Fruit fly (Drosophila melanogaster): ENCODE data around the gene CG32817.

CG32817 gene

DNA sequence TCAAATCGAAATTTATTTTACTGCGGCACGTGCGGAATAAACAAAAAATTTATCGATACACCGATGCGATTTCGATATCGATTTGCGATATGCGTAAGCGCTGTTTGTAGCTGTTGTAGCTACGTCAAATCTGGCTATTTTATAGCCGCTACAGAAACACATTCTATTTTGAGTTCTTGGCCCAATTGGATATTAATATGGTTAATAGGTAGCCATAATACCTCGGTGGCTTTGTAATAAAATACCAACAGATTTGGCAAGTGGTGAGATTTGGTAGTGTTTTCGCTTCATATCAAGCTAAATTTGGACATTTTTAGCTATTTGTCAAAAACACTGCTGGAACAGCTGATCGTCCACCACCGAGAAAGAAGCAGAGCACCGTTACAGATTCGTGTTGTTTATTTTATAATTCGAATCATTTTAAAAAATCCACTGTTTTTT is 8.7 kb downstream of the CG32817 start, which contains the start of the genes CG18273 and CG3156:
Gene CG18273, minus strand, starts transcription at position 65 of the 441 bp plus-strand sequence.
Gene CG3156, plus strand, starts transcription at position 362 of the 441 bp plus-strand sequence.
- TF ChIP-seq CG17801 (GFP tag; optimal IDR thresholded peaks at IDR 0.05; ENCODE audit: partially characterized antibody) = peak; percentile 41

DNA sequence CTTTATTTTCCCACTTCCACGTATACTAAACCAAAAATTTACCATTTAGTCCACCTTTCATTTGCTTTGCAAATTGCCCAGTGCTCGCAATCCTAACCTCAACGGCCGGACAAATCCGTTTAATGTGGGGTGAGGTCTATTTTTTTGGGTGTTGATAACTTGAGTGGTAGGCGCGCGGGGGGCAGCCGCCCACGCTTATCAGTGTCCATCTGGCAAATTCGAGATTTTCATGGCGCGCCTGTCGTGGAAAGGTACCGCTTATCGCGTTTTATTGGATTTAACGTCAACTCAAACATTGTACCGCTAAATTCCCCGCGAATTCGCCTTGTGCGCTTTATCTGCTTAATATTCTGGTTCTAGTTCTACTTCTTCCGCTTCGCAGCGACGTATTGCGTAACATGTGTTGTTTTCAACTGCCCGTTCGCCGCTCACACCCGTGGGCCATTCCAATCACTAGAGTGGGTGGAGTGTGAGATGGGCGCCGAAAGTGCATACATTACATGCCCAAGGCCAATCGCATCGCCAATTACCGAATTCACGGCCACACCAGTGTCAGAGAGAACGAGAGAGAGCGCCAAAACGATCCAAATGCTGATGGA is 13.9 kb downstream of the CG32817 start:
- no peak for TF ChIP-seq CG17801 (GFP tag; optimal IDR thresholded peaks at IDR 0.05; ENCODE audit: partially characterized antibody)

dm6 chrX:493445-494190 is 14.8 kb downstream of the CG32817 start, which contains the start of gene CG17896:
Gene CG17896, minus strand, starts transcription at chrX:493495.
- peak; percentile 97 for TF ChIP-seq CG17801 (GFP tag; optimal IDR thresholded peaks at IDR 0.05; ENCODE audit: partially characterized antibody)

dm6 chrX:494191-494554 is 15.3 kb downstream of the CG32817 start:
- TF ChIP-seq CG17801 (GFP tag; optimal IDR thresholded peaks at IDR 0.05; ENCODE audit: partially characterized antibody) = no peak

DNA sequence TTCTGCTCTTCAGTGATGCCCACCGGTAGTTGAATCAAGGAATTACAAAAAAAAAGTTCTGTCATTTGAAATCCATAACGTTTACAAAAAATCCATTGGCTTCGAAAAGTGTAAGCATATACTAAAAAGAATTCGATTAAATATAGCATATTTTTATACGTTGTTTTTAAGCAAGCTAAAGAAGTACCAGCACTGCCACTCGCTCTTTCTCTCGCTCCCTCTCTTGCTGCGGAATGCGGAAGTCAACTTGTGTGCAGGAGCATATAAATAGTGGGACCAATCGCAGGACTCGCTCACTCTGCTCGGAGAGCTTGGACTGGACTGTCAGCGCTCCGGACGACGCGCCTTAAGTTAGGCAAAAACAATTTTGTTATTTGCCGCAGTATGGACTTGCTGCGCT is 15.7 kb downstream of the CG32817 start, which contains the start of gene CG17778:
Gene CG17778, plus strand, starts transcription at position 8 of the 400 bp plus-strand sequence.
- TF ChIP-seq CG17801 (GFP tag; optimal IDR thresholded peaks at IDR 0.05; ENCODE audit: partially characterized antibody) = no peak

DNA sequence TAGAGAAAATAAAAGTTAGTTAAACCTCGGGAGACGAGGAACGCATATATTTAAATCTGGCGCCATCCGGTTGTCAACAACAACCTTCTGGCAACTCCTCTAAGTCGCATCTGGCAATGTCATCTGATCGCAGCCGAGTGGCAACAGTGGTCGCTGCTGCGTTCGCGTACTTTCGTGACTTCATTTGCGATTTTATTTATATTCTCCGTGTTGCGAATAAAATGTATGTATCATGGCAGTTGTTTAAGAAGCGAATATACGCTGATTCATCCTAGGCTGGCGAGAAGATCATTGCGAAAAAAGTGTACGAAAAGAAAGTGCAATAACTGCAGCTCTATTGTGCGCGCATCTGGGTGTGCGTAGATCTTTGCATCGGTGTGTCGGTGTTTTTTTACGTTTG is 17.5 kb downstream of the CG32817 start, which contains the start of gene svr:
Gene svr, plus strand, starts transcription at position 121 of the 400 bp plus-strand sequence.
- peak; percentile 48 for TF ChIP-seq CG17801 (GFP tag; optimal IDR thresholded peaks at IDR 0.05; ENCODE audit: partially characterized antibody)

DNA sequence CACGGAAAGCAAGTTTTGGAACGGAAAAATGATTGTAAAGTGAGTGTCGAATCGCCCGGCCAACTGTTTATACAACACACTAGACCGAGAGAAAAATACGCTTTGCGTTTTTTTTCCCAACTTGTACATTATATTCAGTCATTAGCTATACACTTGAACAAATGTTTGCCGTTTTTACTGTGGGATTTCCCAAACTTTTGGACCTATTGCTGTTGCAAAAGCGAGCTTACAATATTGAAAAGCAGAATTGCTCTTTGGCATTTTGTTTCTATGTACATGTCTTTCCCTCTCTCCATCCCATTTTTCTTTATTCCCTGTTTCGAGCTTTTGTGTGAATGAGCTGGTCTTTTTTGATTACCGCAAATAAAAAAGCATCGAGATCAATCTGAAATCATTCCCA is 18.6 kb downstream of the CG32817 start:
- no peak for TF ChIP-seq CG17801 (GFP tag; optimal IDR thresholded peaks at IDR 0.05; ENCODE audit: partially characterized antibody)

dm6 chrX:498434-498833 is 19.6 kb downstream of the CG32817 start:
- TF ChIP-seq CG17801 (GFP tag; optimal IDR thresholded peaks at IDR 0.05; ENCODE audit: partially characterized antibody) = no peak

DNA sequence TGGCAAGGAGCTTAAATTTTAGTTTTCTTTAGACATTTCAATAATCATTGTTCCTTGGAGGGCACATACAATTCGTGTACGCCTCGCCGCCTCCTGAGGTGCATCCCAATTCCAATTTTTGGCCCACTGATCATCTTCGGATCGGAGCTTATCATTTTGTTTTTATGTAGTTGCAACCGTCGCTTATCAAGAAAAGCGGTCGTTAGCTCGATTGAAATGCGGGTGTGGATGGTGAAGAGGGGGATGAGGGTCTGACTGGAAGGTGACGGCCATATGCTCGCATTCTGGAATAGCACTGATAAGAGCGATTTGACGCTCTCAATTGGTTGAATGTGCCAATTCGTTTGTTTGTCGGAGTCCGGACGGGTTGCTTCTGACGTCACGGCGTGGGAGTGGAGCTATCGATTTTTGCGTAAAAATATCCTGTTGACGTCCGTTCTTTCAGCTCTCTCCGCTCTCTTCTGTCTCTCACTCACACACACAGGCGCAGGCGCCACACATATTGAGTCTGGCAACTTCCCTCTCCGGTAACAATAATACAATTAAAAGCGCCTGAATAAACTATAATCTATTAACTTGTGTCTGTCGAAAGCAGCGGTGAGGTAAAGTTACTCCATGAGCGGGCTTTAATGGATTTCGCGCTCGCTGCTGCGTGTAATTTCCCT is 20.2 kb downstream of the CG32817 start:
- no peak for TF ChIP-seq CG17801 (GFP tag; optimal IDR thresholded peaks at IDR 0.05; ENCODE audit: partially characterized antibody)

- peak; percentile 80 for TF ChIP-seq CG17801 (GFP tag; optimal IDR thresholded peaks at IDR 0.05; ENCODE audit: partially characterized antibody)
These were observed 20.7 kb downstream of the CG32817 start for dm6 chrX:499589-500041.

DNA sequence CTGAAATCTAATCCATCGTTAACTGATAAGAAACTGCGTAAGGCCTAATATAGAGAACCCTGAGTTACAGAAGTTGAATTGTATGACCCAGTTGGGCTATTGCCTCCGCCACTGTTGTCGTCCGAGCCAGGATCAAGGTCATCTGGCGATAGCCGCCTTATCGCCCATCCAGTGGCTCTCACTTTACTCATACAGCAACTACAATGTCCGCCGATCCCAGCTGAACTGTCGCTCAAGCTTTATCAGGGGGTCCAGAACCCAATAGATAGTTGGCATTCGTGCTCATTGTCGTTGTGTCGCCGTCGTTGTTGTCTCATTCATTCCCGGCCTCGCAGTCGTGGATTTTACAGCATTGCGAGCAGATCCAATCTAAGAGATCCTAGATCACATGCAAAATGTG is 30.3 kb downstream of the CG32817 start, which contains the start of gene arg:
Gene arg, plus strand, starts transcription at position 319 of the 400 bp plus-strand sequence.
- no peak for TF ChIP-seq CG17801 (GFP tag; optimal IDR thresholded peaks at IDR 0.05; ENCODE audit: partially characterized antibody)

DNA sequence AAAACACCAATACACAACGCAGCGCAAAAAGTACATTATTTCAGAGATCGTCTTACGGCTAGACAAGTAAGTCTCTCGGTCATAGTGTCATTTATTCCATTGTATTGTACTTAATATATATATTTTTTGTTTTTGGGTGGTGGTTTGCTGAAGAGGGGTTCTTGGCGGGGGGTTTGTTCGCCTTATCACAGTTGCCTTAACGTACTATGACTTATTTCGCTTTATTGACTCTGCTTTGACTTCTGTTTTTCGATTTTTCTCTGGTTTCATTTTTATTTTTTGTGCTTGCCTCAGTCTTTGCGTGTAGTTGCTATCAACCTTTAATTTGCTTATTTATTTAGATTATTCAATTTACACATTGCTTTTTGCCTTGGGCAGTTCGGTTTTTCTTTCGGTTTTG is 31.7 kb downstream of the CG32817 start:
- TF ChIP-seq CG17801 (GFP tag; optimal IDR thresholded peaks at IDR 0.05; ENCODE audit: partially characterized antibody) = peak; percentile 61

DNA sequence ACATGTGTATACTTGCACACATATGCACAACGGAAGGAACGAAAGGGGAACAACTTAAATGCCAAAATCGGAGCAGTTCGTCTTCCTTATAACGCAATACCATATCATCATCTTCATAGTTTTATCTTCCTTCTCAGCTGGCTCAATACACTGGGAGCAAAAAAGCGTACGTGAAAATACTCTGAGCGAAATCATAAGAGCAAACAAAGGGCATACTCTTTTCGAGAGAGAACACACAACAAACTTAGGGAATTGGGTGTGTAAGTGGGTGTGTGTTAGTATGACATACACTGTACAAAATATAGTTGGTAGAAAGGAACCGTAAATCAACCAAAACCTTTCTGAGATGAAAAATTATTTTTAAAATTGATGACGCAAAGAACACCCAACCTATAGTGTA is 33.7 kb downstream of the CG32817 start:
- TF ChIP-seq CG17801 (GFP tag; optimal IDR thresholded peaks at IDR 0.05; ENCODE audit: partially characterized antibody) = no peak

DNA sequence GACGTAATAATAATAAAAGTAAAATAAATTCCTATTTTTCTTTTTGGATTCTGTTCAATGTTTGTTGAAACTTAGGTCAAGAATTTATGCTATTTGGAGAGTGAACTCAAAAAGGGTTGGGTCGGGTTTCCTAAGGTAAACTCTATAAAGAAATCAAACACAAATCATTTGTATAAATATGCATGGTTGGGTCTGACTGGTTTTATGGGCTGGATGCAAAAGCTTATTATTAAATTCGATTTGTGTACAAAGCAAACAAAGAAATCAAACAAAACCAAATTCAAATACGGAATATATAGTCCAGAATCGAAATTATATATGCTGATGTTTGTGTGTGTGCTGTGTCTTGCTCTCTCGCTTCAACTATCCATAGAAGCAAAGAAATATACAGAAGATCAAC is 36.8 kb downstream of the CG32817 start:
- no peak for TF ChIP-seq CG17801 (GFP tag; optimal IDR thresholded peaks at IDR 0.05; ENCODE audit: partially characterized antibody)

- no peak for TF ChIP-seq CG17801 (GFP tag; optimal IDR thresholded peaks at IDR 0.05; ENCODE audit: partially characterized antibody)
These were observed 40.0 kb downstream of the CG32817 start for dm6 chrX:518858-519257.
